Fruit fly (Drosophila melanogaster) whole organism, pupa: Measurements from ENCODE around the gene elfless.

Source experiments
- CG10348 ChIP-seq: fragments of 200-800 bp; sonication (Bioruptor generic); IDR thresholded peaks from 2 replicates; pipeline ENCODE4 v1.3.6; 2022; ENCODE audit warnings: missing biosample characterization, missing genetic modification characterization
- CG12605 ChIP-seq: fragments of 200-800 bp; sonication (Bioruptor generic); IDR thresholded peaks from 2 replicates; pipeline ENCODE4 v1.3.6; 2022; ENCODE audit warnings: missing biosample characterization, missing genetic modification characterization
- CG13204 ChIP-seq: fragments of 200-800 bp; sonication (Bioruptor generic); optimal IDR thresholded peaks from 2 replicates; lab custom pipeline; 2018; ENCODE audit warnings: missing biosample characterization, mild to moderate bottlenecking, missing genetic modification characterization, moderate library complexity
- CG14655 ChIP-seq: fragments of 200-800 bp; sonication (Bioruptor generic); optimal IDR thresholded peaks from 3 replicates; lab custom pipeline; 2017; ENCODE audit warnings: mild to moderate bottlenecking, missing biosample characterization, missing genetic modification reagents, missing genetic modification characterization
- CG15710 ChIP-seq: fragments of 200-800 bp; sonication (Bioruptor generic); optimal IDR thresholded peaks from 2 replicates; lab custom pipeline; 2018; ENCODE audit warnings: missing biosample characterization, mild to moderate bottlenecking, missing genetic modification characterization, moderate library complexity
- CG17806 ChIP-seq: fragments of 200-800 bp; sonication (Bioruptor generic); optimal IDR thresholded peaks from 2 replicates; lab custom pipeline; 2018; ENCODE audit warnings: missing biosample characterization, mild to moderate bottlenecking, missing genetic modification characterization, moderate library complexity
- CG32121 ChIP-seq: fragments of 200-800 bp; sonication (Bioruptor generic); IDR thresholded peaks from 2 replicates; pipeline ENCODE4 v1.3.6; 2022; ENCODE audit warnings: missing biosample characterization, missing genetic modification characterization
- CG34367 ChIP-seq: fragments of 200-800 bp; sonication (Bioruptor generic); optimal IDR thresholded peaks from 2 replicates; lab custom pipeline; 2018; ENCODE audit warnings: missing biosample characterization, mild to moderate bottlenecking, missing genetic modification characterization
- CG4496 ChIP-seq: fragments of 200-800 bp; sonication (Bioruptor generic); IDR thresholded peaks from 3 replicates; pipeline ENCODE4 v1.3.6; 2022; ENCODE audit warnings: missing biosample characterization, missing genetic modification characterization
- CG8159 ChIP-seq: fragments of 200-800 bp; sonication (Bioruptor generic); optimal IDR thresholded peaks from 3 replicates; lab custom pipeline; 2018; ENCODE audit warnings: missing biosample characterization, mild to moderate bottlenecking, missing genetic modification characterization, moderate library complexity
- CG8301 ChIP-seq: fragments of 200-800 bp; sonication (Bioruptor generic); optimal IDR thresholded peaks from 2 replicates; lab custom pipeline; 2018; ENCODE audit warnings: missing biosample characterization, mild to moderate bottlenecking, missing genetic modification characterization
- CG9948 ChIP-seq: fragments of 200-800 bp; sonication (Bioruptor generic); optimal IDR thresholded peaks from 2 replicates; lab custom pipeline; 2018; ENCODE audit warnings: missing biosample characterization, mild to moderate bottlenecking, missing genetic modification characterization, moderate library complexity
- D1 ChIP-seq: fragments of 200-800 bp; sonication (Bioruptor generic); optimal IDR thresholded peaks from 2 replicates; lab custom pipeline; 2018; ENCODE audit warnings: missing biosample characterization, mild to moderate bottlenecking, missing genetic modification characterization, moderate library complexity
- EcR ChIP-seq: fragments of 200-800 bp; sonication (Bioruptor generic); optimal IDR thresholded peaks from 3 replicates; lab custom pipeline; 2019; ENCODE audit warnings: missing biosample characterization, missing genetic modification characterization, mild to moderate bottlenecking, moderate library complexity, missing genetic modification reagents
- Ets98B ChIP-seq: fragments of 200-800 bp; sonication (Bioruptor generic); IDR thresholded peaks from 2 replicates; pipeline ENCODE4 v1.3.6; 2022; ENCODE audit warnings: missing biosample characterization, missing genetic modification characterization
- Pif1A ChIP-seq: fragments of 200-800 bp; sonication (Bioruptor generic); optimal IDR thresholded peaks from 3 replicates; lab custom pipeline; 2016; ENCODE audit warnings: missing biosample characterization, missing genetic modification characterization
- Pif1B ChIP-seq: fragments of 200-800 bp; sonication (Bioruptor generic); optimal IDR thresholded peaks from 3 replicates; lab custom pipeline; 2016; ENCODE audit warnings: missing biosample characterization, missing genetic modification characterization
- Snoo ChIP-seq: fragments of 200-800 bp; sonication (Bioruptor generic); optimal IDR thresholded peaks from 3 replicates; lab custom pipeline; 2017; ENCODE audit warnings: missing biosample characterization, mild to moderate bottlenecking, missing genetic modification characterization, inconsistent platforms
- fd96Ca ChIP-seq: fragments of 200-800 bp; sonication (Bioruptor generic); IDR thresholded peaks from 3 replicates; pipeline ENCODE4 v1.3.6; 2022; ENCODE audit warnings: missing biosample characterization, missing genetic modification characterization
- gl ChIP-seq: fragments of 200-800 bp; sonication (Bioruptor generic); optimal IDR thresholded peaks from 2 replicates; lab custom pipeline; 2018; ENCODE audit warnings: missing biosample characterization, mild to moderate bottlenecking, missing genetic modification characterization
- rn ChIP-seq: fragments of 200-800 bp; sonication (Bioruptor generic); IDR thresholded peaks from 2 replicates; pipeline ENCODE4 v1.3.6; 2022; ENCODE audit warnings: missing biosample characterization, missing genetic modification characterization

Gene elfless

dm6 chr2L:17990771-17991170 lies 20.5 kb downstream of the elfless start:
- TF ChIP-seq CG8301 (tag; lab: Kevin White, UChicago) (no peak), Pif1A (GFP tag; lab: Kevin White, UChicago) (no peak), D1 (tag; lab: Kevin White, UChicago) (no peak), EcR (no peak)

DNA sequence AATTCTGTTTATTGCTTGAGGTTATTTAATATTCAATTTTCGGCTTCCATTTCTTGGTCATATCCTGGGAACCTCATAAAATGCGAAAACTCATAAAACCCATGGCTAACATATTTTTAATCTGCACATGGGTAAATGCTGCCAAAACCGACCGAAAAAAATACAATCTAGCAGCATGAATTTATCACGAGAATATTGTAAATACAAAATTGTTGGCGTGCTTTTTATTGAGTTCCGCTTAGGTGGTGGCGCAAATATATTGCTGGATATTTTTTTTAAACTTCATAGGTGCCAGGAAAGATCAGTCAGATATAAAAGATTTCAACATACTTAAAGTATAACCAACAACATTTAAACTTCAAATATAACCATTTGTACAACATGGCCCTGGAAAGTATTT lies 21.2 kb downstream of the elfless start, which contains the start of gene Prosbeta5R2:
Gene Prosbeta5R2 (plus strand): TSS at position 301 of the 400 bp plus-strand sequence.
- TF ChIP-seq CG15710 (tag; lab: Kevin White, UChicago): no peak

DNA sequence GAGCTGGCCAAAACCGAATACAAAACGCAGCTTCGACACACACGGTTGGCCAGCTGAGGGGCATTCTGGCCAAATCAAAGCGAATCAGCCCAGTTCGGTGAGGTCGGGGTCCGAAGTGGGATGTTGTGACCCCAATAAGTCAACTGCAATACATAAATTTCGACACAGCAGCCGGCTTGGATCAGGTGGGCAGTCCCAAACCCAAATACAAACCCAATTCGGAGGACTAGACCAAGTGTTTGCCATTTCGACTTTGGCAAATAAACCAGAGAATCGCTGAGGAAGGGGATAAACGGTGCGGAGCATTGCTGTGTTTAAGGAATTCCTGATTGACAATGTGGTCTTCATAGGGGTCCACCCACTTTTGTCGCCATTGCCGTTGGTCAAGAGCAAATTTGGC lies 22.3 kb downstream of the elfless start:
- TF ChIP-seq CG14655 (GFP tag; lab: Kevin White, UChicago): no peak
- TF ChIP-seq CG15710 (tag; lab: Kevin White, UChicago): no peak
- TF ChIP-seq gl: no peak
- no peak for TF ChIP-seq Snoo (tag; lab: Kevin White, UChicago)
- no peak for TF ChIP-seq CG32121 (GFP tag; lab: Robert Waterston, UW)
- TF ChIP-seq rn: no peak
- no peak for TF ChIP-seq CG34367 (tag; lab: Kevin White, UChicago)
- TF ChIP-seq CG8159 (tag; lab: Kevin White, UChicago): no peak
- TF ChIP-seq CG17806 (tag; lab: Kevin White, UChicago): no peak
- TF ChIP-seq CG13204 (GFP tag; lab: Kevin White, UChicago): no peak
- TF ChIP-seq CG8301 (tag; lab: Kevin White, UChicago): no peak
- TF ChIP-seq EcR: no peak
- TF ChIP-seq Pif1B: no peak
- TF ChIP-seq D1 (tag; lab: Kevin White, UChicago): no peak
- no peak for TF ChIP-seq CG10348 (GFP tag; lab: Robert Waterston, UW)
- TF ChIP-seq Ets98B (GFP tag; lab: Robert Waterston, UW): no peak
- TF ChIP-seq CG12605 (GFP tag; lab: Robert Waterston, UW): no peak
- TF ChIP-seq fd96Ca (GFP tag; lab: Robert Waterston, UW): no peak
- no peak for TF ChIP-seq CG4496
- no peak for TF ChIP-seq Pif1A (GFP tag; lab: Kevin White, UChicago)

DNA sequence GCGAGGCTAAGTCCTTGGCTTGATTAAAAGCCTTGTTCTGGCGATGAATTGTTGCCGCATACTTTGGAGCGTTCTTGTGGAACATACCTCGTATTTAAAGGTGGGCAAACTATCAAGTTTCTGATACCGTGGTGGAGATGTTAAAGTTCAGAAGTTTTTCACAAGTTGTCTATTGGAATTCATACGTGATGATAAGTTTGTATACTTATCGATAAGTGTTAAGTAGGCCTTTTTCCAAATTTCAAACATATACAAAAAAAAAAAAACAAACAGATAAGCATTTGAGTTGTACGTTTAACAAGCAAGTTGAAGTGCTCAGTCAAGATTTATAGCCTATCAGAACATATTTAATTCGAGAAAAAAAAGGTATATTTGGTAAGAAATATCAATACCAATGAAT lies 25.2 kb downstream of the elfless start, which contains the start of gene CG5681:
Gene CG5681 (plus strand): TSS at position 301 of the 400 bp plus-strand sequence.
- TF ChIP-seq CG32121 (GFP tag; lab: Robert Waterston, UW) (no peak), EcR (no peak), CG15710 (tag; lab: Kevin White, UChicago) (no peak), CG17806 (tag; lab: Kevin White, UChicago) (no peak), gl (no peak), CG4496 (no peak), Pif1B (no peak), CG34367 (tag; lab: Kevin White, UChicago) (no peak), Ets98B (GFP tag; lab: Robert Waterston, UW) (no peak), CG8159 (tag; lab: Kevin White, UChicago) (no peak), CG8301 (tag; lab: Kevin White, UChicago) (no peak), D1 (tag; lab: Kevin White, UChicago) (no peak), Snoo (tag; lab: Kevin White, UChicago) (no peak), CG12605 (GFP tag; lab: Robert Waterston, UW) (no peak), CG14655 (GFP tag; lab: Kevin White, UChicago) (no peak)

dm6 chr2L:17982372-17982771 lies 28.9 kb downstream of the elfless start, which contains the start of gene btv:
Gene btv, minus strand, starts transcription at chr2L:17982472.
- TF ChIP-seq D1 (tag; lab: Kevin White, UChicago): no peak
- no peak for TF ChIP-seq CG32121 (GFP tag; lab: Robert Waterston, UW)
- TF ChIP-seq CG13204 (GFP tag; lab: Kevin White, UChicago): no peak
- TF ChIP-seq CG15710 (tag; lab: Kevin White, UChicago): no peak
- TF ChIP-seq CG34367 (tag; lab: Kevin White, UChicago): no peak
- no peak for TF ChIP-seq CG8301 (tag; lab: Kevin White, UChicago)
- TF ChIP-seq CG12605 (GFP tag; lab: Robert Waterston, UW): no peak
- TF ChIP-seq CG8159 (tag; lab: Kevin White, UChicago): no peak
- TF ChIP-seq rn: no peak
- no peak for TF ChIP-seq CG10348 (GFP tag; lab: Robert Waterston, UW)

DNA sequence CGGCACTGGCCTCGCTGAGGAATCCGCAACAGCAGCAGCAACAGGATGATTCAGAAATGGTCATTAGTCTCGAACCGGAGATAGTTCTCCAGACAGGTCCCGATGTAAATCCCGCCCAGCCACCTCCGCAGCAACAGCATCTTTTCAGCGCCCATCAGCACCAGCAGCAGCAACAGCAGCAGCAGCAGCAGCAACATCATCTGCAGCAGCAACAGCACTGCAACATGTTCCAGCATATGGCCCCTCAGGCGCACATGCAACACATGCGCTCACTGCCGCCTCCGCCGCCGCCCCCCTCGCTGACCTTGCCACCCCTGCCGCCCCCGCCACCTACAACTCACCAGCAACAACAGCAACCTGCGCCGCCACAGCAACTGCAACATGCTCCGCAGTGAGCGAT lies 38.3 kb downstream of the elfless start:
- no peak for TF ChIP-seq fd96Ca (GFP tag; lab: Robert Waterston, UW)
- TF ChIP-seq D1 (tag; lab: Kevin White, UChicago): no peak
- TF ChIP-seq Pif1A (GFP tag; lab: Kevin White, UChicago): no peak
- TF ChIP-seq CG14655 (GFP tag; lab: Kevin White, UChicago): no peak
- no peak for TF ChIP-seq gl
- TF ChIP-seq CG4496: no peak
- TF ChIP-seq CG8301 (tag; lab: Kevin White, UChicago): no peak
- TF ChIP-seq CG12605 (GFP tag; lab: Robert Waterston, UW): no peak
- no peak for TF ChIP-seq CG15710 (tag; lab: Kevin White, UChicago)
- no peak for TF ChIP-seq CG9948 (tag; lab: Kevin White, UChicago)
- TF ChIP-seq CG34367 (tag; lab: Kevin White, UChicago): no peak
- no peak for TF ChIP-seq Snoo (tag; lab: Kevin White, UChicago)
- no peak for TF ChIP-seq CG17806 (tag; lab: Kevin White, UChicago)
- no peak for TF ChIP-seq Ets98B (GFP tag; lab: Robert Waterston, UW)
- TF ChIP-seq CG32121 (GFP tag; lab: Robert Waterston, UW): no peak
- no peak for TF ChIP-seq CG8159 (tag; lab: Kevin White, UChicago)
- no peak for TF ChIP-seq CG13204 (GFP tag; lab: Kevin White, UChicago)
- TF ChIP-seq rn: no peak
- TF ChIP-seq EcR: no peak
